Worm (Caenorhabditis elegans) whole organism, L4/young adult: ENCODE results near the gene T09A5.14.

Experiments
- W03F9.2 ChIP-seq: fragments of 150-350 bp; optimal IDR thresholded peaks from 2 replicates; lab custom pipeline; 2014; ENCODE audit warnings: missing biosample characterization, missing genetic modification characterization
- dao-5 ChIP-seq: sonication (generic microtip); optimal IDR thresholded peaks from 2 replicates; lab custom pipeline; 2016; ENCODE audit warnings: missing genotype, missing genetic modification characterization, moderate library complexity, missing compliant biosample characterization
- him-1 ChIP-seq: sonication (generic microtip); optimal IDR thresholded peaks from 2 replicates; lab custom pipeline; 2016; ENCODE audit warnings: missing genotype, missing genetic modification reagents, missing genetic modification characterization, missing compliant biosample characterization

T09A5.14 gene

ce11 chrII:7825107-7825506 lies 7.0 kb upstream of the T09A5.14 start, which contains the start of gene srw-62:
Gene srw-62, plus strand, starts transcription at chrII:7825407.
- TF ChIP-seq W03F9.2 (tag; lab: Kevin White, UChicago) (no peak), him-1 (tag; lab: Kevin White, UChicago) (no peak), dao-5 (tag; lab: Kevin White, UChicago) (no peak)

- TF ChIP-seq him-1 (tag; lab: Kevin White, UChicago), result no peak
- TF ChIP-seq dao-5 (tag; lab: Kevin White, UChicago), result no peak
- no peak for TF ChIP-seq W03F9.2 (tag; lab: Kevin White, UChicago)
Measured at ce11 chrII:7827883-7828282, 4.3 kb upstream of the T09A5.14 start.

DNA sequence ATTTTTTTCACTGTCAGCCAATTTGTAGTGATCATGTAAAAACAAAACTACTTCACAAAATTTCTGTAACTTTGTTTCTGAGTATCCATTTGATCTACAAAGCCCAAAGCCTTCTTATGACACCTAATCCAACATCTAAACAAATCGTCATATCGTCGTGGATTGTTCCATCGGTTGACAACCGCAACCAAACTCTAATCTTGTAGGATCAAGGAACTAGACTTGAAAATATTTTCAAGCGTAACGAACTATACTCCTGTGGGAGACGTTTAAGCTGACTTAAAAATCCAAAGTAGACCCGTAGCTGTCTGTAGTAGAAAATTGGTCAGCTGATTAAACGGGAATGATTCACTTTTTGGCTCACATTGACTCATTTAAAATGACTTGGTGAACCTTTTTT lies 2.5 kb upstream of the T09A5.14 start:
- TF ChIP-seq W03F9.2 (tag; lab: Kevin White, UChicago) (no peak), him-1 (tag; lab: Kevin White, UChicago) (no peak), dao-5 (tag; lab: Kevin White, UChicago) (no peak)

ce11 chrII:7835314-7835713 lies 3.2 kb downstream of the T09A5.14 start, which contains the start of gene cex-2:
Gene cex-2, minus strand, starts transcription at chrII:7835414.
- TF ChIP-seq W03F9.2 (tag; lab: Kevin White, UChicago) (no peak), him-1 (tag; lab: Kevin White, UChicago) (no peak), dao-5 (tag; lab: Kevin White, UChicago) (no peak)

ce11 chrII:7836613-7837226 lies 4.6 kb downstream of the T09A5.14 start:
- TF ChIP-seq him-1 (tag; lab: Kevin White, UChicago) (no peak), dao-5 (tag; lab: Kevin White, UChicago) (no peak), W03F9.2 (tag; lab: Kevin White, UChicago) (no peak)

DNA sequence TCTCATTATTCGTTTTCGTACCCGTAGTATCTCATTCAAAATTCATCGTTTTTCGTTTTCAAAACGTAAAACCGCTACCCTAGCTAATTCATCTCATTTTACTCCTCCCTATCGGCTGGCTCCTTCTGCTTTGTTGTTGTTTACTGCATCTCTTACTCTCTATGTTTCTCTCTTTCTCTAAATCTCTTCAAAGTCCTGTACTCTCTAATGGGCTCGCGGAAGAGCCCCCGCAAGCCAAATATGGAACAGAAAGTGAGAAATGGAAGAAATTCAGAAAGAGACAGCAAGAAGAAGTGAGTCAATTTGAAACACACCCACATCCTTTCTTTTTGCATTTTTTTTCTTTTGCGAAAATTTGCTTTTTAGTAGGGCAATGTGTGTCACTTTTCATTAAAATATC lies 6.5 kb downstream of the T09A5.14 start:
- TF ChIP-seq dao-5 (tag; lab: Kevin White, UChicago) (no peak), W03F9.2 (tag; lab: Kevin White, UChicago) (no peak), him-1 (tag; lab: Kevin White, UChicago) (no peak)

DNA sequence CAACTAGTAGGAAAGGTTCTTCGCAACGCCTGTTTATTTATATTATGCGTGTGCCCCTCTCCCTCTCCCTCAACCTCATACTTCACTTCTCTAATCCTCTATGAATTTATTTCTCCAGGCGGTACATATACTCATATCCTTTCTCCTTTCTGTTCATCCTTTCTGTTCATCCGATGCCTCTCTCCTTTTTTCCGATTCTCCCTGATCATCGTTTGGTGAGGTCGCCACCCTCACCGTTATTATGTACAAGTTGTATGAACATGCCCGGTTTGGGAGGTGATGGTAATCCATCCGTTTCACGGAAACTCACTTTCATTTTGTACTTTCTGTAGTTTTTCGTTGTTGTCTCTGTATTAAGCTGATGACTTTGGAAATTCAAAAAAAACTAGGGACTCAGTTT lies 7.5 kb downstream of the T09A5.14 start:
- TF ChIP-seq W03F9.2 (tag; lab: Kevin White, UChicago) (no peak), dao-5 (tag; lab: Kevin White, UChicago) (no peak), him-1 (tag; lab: Kevin White, UChicago) (no peak)

ce11 chrII:7842053-7842452 lies 9.9 kb downstream of the T09A5.14 start, which contains the start of gene klp-3:
Gene klp-3, plus strand, starts transcription at chrII:7842353.
- TF ChIP-seq him-1 (tag; lab: Kevin White, UChicago), result no peak
- TF ChIP-seq dao-5 (tag; lab: Kevin White, UChicago), result no peak
- no peak for TF ChIP-seq W03F9.2 (tag; lab: Kevin White, UChicago)

ce11 chrII:7845571-7846236 lies 13.6 kb downstream of the T09A5.14 start, which contains the start of gene T09A5.4:
Gene T09A5.4, plus strand, starts transcription at chrII:7846186.
- TF ChIP-seq W03F9.2 (tag; lab: Kevin White, UChicago) (no peak), dao-5 (tag; lab: Kevin White, UChicago) (no peak), him-1 (tag; lab: Kevin White, UChicago) (no peak)

DNA sequence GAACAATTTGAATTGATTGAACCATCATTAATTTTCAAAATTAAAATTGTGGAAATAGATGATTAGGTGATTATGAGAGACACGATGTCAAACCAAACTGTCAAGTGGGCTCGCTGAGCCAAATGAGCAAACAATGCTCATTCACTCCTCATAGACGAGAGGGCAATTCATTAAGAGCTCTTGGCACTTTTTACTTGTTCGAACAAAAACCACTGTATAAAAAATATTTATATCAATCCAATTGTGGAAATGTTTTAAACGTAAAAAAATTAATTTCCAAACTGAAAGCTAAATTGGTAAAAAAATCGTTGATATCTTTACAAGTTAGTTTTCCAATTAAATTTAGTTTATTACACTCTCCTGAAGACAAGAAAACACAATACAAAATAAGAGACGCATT lies 17.5 kb downstream of the T09A5.14 start, which contains the start of gene acr-7:
Gene acr-7, minus strand, starts transcription at position 101 of the 400 bp plus-strand sequence.
- TF ChIP-seq him-1 (tag; lab: Kevin White, UChicago) (no peak), W03F9.2 (tag; lab: Kevin White, UChicago) (no peak), dao-5 (tag; lab: Kevin White, UChicago) (no peak)

- no peak for TF ChIP-seq dao-5 (tag; lab: Kevin White, UChicago)
- TF ChIP-seq W03F9.2 (tag; lab: Kevin White, UChicago), result no peak
Measured at ce11 chrII:7850575-7850974, 18.4 kb downstream of the T09A5.14 start.

DNA sequence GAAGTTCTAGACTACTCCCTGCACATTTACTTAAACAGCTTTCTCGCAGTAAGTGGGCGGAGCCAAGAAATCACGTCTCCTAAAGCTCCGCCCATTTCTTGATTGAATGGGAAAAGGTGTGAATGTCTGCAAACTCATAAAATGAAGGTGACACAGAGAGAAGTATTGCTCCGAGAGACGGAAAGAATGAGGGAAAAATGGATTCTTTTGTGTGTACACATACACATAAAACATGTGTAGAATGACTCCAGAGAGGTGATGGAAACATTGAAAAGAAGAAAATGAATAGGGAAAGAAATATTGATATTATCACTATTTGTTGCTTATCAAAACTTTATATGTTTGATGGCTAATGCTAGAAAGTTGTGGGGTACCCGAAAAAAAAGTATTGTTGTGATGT lies 19.3 kb downstream of the T09A5.14 start:
- TF ChIP-seq W03F9.2 (tag; lab: Kevin White, UChicago) (no peak), him-1 (tag; lab: Kevin White, UChicago) (no peak), dao-5 (tag; lab: Kevin White, UChicago) (no peak)

DNA sequence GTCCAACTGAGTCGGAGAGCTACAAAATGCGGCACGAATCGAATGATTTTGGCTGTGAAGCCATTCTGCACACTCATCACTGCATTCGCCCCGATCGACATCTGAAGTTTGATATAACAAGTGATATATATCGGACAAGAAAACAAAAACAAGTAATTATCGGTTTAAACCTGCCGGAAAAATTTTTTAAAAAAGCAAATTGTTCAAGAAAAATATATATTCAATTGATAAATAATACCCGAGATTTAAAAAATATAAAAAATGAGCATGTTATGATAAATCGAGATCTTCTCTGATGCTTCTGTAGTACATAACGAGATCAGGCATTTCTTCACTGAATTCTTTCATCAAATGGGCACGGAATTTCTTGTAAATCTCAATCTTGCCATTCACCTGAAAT lies 21.5 kb downstream of the T09A5.14 start, which contains the start of gene T09A5.5:
Gene T09A5.5, minus strand, starts transcription at position 101 of the 400 bp plus-strand sequence.
- TF ChIP-seq him-1 (tag; lab: Kevin White, UChicago) (no peak), dao-5 (tag; lab: Kevin White, UChicago) (no peak), W03F9.2 (tag; lab: Kevin White, UChicago) (no peak)
